Worm (Caenorhabditis elegans) whole organism, L2 larva: ENCODE results near the gene C25H3.11.

Experiments
- C34F6.9 ChIP-seq: fragments of 150-350 bp; optimal IDR thresholded peaks from 2 replicates; lab custom pipeline; 2014; ENCODE audit warnings: missing biosample characterization, missing genetic modification characterization
- R02D3.7 ChIP-seq: fragments of 150-350 bp; optimal IDR thresholded peaks from 2 replicates; lab custom pipeline; 2014; ENCODE audit warnings: missing biosample characterization, missing genetic modification characterization
- Y55F3AM.14 ChIP-seq: fragments of 200-800 bp; sonication (Bioruptor generic); optimal IDR thresholded peaks from 2 replicates; lab custom pipeline; 2018; ENCODE audit warnings: mild to moderate bottlenecking, missing genetic modification characterization, missing compliant biosample characterization
- ZK546.5 ChIP-seq: sonication (generic microtip); optimal IDR thresholded peaks from 2 replicates; lab custom pipeline; 2017; ENCODE audit warnings: missing biosample characterization, missing genetic modification characterization
- alr-1 ChIP-seq: fragments of 150-350 bp; optimal IDR thresholded peaks from 2 replicates; lab custom pipeline; 2014; ENCODE audit warnings: missing biosample characterization, missing genetic modification characterization
- aly-2 ChIP-seq: fragments of 150-350 bp; optimal IDR thresholded peaks from 2 replicates; lab custom pipeline; 2014; ENCODE audit warnings: missing biosample characterization, missing genetic modification characterization
- ama-1 ChIP-seq: fragments of 150-350 bp; optimal IDR thresholded peaks from 2 replicates; lab custom pipeline; 2018; ENCODE audit warnings: inconsistent platforms
- blmp-1 ChIP-seq: sonication (generic microtip); optimal IDR thresholded peaks from 2 replicates; lab custom pipeline; 2017; ENCODE audit warnings: missing genetic modification characterization, mild to moderate bottlenecking, missing compliant biosample characterization, antibody characterized with exemption, moderate library complexity; ENCODE audit not compliant: insufficient read depth
- ceh-82 ChIP-seq: fragments of 150-350 bp; optimal IDR thresholded peaks from 2 replicates; lab custom pipeline; 2014; ENCODE audit warnings: missing biosample characterization, missing genetic modification characterization
- crh-2 ChIP-seq: sonication (generic microtip); optimal IDR thresholded peaks from 2 replicates; lab custom pipeline; 2017; ENCODE audit warnings: missing biosample characterization, missing genetic modification characterization
- dmd-4 ChIP-seq: sonication (generic microtip); optimal IDR thresholded peaks from 2 replicates; lab custom pipeline; 2017; ENCODE audit warnings: missing biosample characterization, missing genetic modification characterization
- elt-1 ChIP-seq: fragments of 150-350 bp; optimal IDR thresholded peaks from 2 replicates; lab custom pipeline; 2014; ENCODE audit warnings: missing biosample characterization, missing genetic modification characterization
- elt-3 ChIP-seq: sonication (generic microtip); optimal IDR thresholded peaks from 2 replicates; lab custom pipeline; 2017; ENCODE audit warnings: missing biosample characterization, missing genetic modification characterization
- fos-1 ChIP-seq: fragments of 150-350 bp; optimal IDR thresholded peaks from 2 replicates; lab custom pipeline; 2014; ENCODE audit warnings: missing biosample characterization, missing genetic modification characterization
- gmeb-1 ChIP-seq: fragments of 150-350 bp; optimal IDR thresholded peaks from 2 replicates; lab custom pipeline; 2014; ENCODE audit warnings: missing biosample characterization, missing genetic modification characterization
- lin-11 ChIP-seq: fragments of 150-350 bp; sonication (generic microtip); optimal IDR thresholded peaks from 2 replicates; lab custom pipeline; 2014; ENCODE audit warnings: missing biosample characterization, missing genetic modification characterization, inconsistent platforms, mixed read lengths
- lin-13 ChIP-seq: fragments of 150-350 bp; optimal IDR thresholded peaks from 2 replicates; lab custom pipeline; 2014; ENCODE audit warnings: missing biosample characterization, missing genetic modification reagents, missing genetic modification characterization
- lin-39 ChIP-seq: fragments of 150-350 bp; optimal IDR thresholded peaks from 2 replicates; lab custom pipeline; 2014; ENCODE audit warnings: missing biosample characterization, missing genetic modification reagents, missing genetic modification characterization
- lsy-2 ChIP-seq, 2 experiments: fragments of 150-350 bp in 1 of 2; sonication (generic microtip) in 1 of 2; optimal IDR thresholded peaks; 2 replicates each; lab custom pipeline; 2014 to 2017; ENCODE audit warnings: missing biosample characterization in 2 of 2, missing genetic modification characterization in 2 of 2
- mbf-1 ChIP-seq: sonication (generic microtip); optimal IDR thresholded peaks from 2 replicates; lab custom pipeline; 2017; ENCODE audit warnings: missing biosample characterization, missing genetic modification characterization
- mdl-1 ChIP-seq, 2 experiments: fragments of 150-350 bp in 1 of 2; sonication (generic microtip) in 1 of 2; optimal IDR thresholded peaks; 2 replicates each; lab custom pipeline; 2017; ENCODE audit warnings: missing biosample characterization in 2 of 2, missing genetic modification characterization in 2 of 2
- nhr-10 ChIP-seq: sonication (generic microtip); optimal IDR thresholded peaks from 2 replicates; lab custom pipeline; 2017; ENCODE audit warnings: missing biosample characterization, missing genetic modification characterization
- nhr-129 ChIP-seq: fragments of 150-350 bp; optimal IDR thresholded peaks from 2 replicates; lab custom pipeline; 2014; ENCODE audit warnings: missing biosample characterization, missing genetic modification characterization
- nhr-21 ChIP-seq: fragments of 150-350 bp; optimal IDR thresholded peaks from 2 replicates; lab custom pipeline; 2014; ENCODE audit warnings: missing biosample characterization, missing genetic modification characterization
- nhr-23 ChIP-seq: fragments of 150-350 bp; optimal IDR thresholded peaks from 2 replicates; lab custom pipeline; 2014; ENCODE audit warnings: missing biosample characterization, missing genetic modification reagents, missing genetic modification characterization
- nhr-237 ChIP-seq: fragments of 150-350 bp; optimal IDR thresholded peaks from 2 replicates; lab custom pipeline; 2014; ENCODE audit warnings: missing biosample characterization, missing genetic modification characterization
- nhr-25 ChIP-seq: fragments of 150-350 bp; sonication (generic microtip); optimal IDR thresholded peaks from 3 replicates; lab custom pipeline; 2014; ENCODE audit warnings: missing biosample characterization, missing genetic modification characterization
- nhr-6 ChIP-seq: fragments of 150-350 bp; optimal IDR thresholded peaks from 2 replicates; lab custom pipeline; 2014; ENCODE audit warnings: missing biosample characterization, missing genetic modification characterization
- nhr-77 ChIP-seq: fragments of 150-350 bp; optimal IDR thresholded peaks from 2 replicates; lab custom pipeline; 2014; ENCODE audit warnings: missing biosample characterization, missing genetic modification characterization
- peb-1 ChIP-seq: fragments of 150-350 bp; optimal IDR thresholded peaks from 2 replicates; lab custom pipeline; 2014; ENCODE audit warnings: missing biosample characterization, missing genetic modification characterization
- sma-9 ChIP-seq, 2 experiments: fragments of 150-350 bp in 1 of 2; sonication (generic microtip) in 1 of 2; optimal IDR thresholded peaks; 2 replicates each; lab custom pipeline; 2014 to 2016; ENCODE audit warnings: missing genetic modification characterization in 2 of 2, mild to moderate bottlenecking in 1 of 2, missing biosample characterization in 1 of 2, missing compliant biosample characterization in 1 of 2, missing genetic modification reagents in 1 of 2, moderate library complexity in 1 of 2
- snpc-4 ChIP-seq: fragments of 150-350 bp; optimal IDR thresholded peaks from 2 replicates; lab custom pipeline; 2014; ENCODE audit warnings: missing biosample characterization, missing genetic modification characterization
- unc-39 ChIP-seq: fragments of 150-350 bp; optimal IDR thresholded peaks from 2 replicates; lab custom pipeline; 2014; ENCODE audit warnings: missing biosample characterization, missing genetic modification characterization
- unc-55 ChIP-seq: fragments of 150-350 bp; sonication (generic microtip); optimal IDR thresholded peaks from 3 replicates; lab custom pipeline; 2014; ENCODE audit warnings: missing biosample characterization, missing genetic modification reagents, missing genetic modification characterization
- unc-62 ChIP-seq: fragments of 150-350 bp; optimal IDR thresholded peaks from 2 replicates; lab custom pipeline; 2014; ENCODE audit warnings: missing biosample characterization, missing genetic modification reagents, missing genetic modification characterization
- zag-1 ChIP-seq: fragments of 150-350 bp; optimal IDR thresholded peaks from 2 replicates; lab custom pipeline; 2014; ENCODE audit warnings: missing biosample characterization, missing genetic modification characterization
- ztf-1 ChIP-seq: fragments of 200-800 bp; sonication (Bioruptor generic); conservative IDR thresholded peaks from 2 replicates; pipeline ENCODE4 v1.3.6; 2022; ENCODE audit warnings: missing genetic modification characterization, missing compliant biosample characterization
- ztf-11 ChIP-seq: sonication (generic microtip); optimal IDR thresholded peaks from 2 replicates; lab custom pipeline; 2017; ENCODE audit warnings: missing biosample characterization, missing genetic modification characterization

Gene C25H3.11

ce11 chrII:5660155-5660554, 28.7 kb downstream of the C25H3.11 start:
- TF ChIP-seq mdl-1 (tag; optimal IDR thresholded peaks at IDR 0.05; lab: Kevin White, UChicago) (no peak), blmp-1 (tag; lab: Kevin White, UChicago) (no peak), lin-39 (tag; lab: Kevin White, UChicago) (no peak), nhr-6 (no peak), C34F6.9 (tag; lab: Kevin White, UChicago) (no peak), lsy-2 (tag; optimal IDR thresholded peaks at IDR 0.05; lab: Kevin White, UChicago) (no peak), ZK546.5 (tag; lab: Kevin White, UChicago) (no peak), ztf-1 (GFP tag; lab: Robert Waterston, UW) (no peak), nhr-23 (tag; lab: Kevin White, UChicago) (no peak), elt-3 (no peak), aly-2 (tag; lab: Kevin White, UChicago) (no peak), ceh-82 (tag; lab: Kevin White, UChicago) (no peak), unc-55 (GFP tag; lab: Kevin White, UChicago) (no peak), mbf-1 (tag; lab: Kevin White, UChicago) (no peak), gmeb-1 (tag; lab: Kevin White, UChicago) (no peak), nhr-25 (no peak), dmd-4 (no peak), fos-1 (tag; lab: Kevin White, UChicago) (no peak), ama-1 (no peak), alr-1 (tag; lab: Kevin White, UChicago) (no peak)

ce11 chrII:5659675-5660074, 29.2 kb downstream of the C25H3.11 start, which contains the start of gene fut-3:
Gene fut-3, minus strand, starts transcription at chrII:5659775.
- no peak for TF ChIP-seq zag-1 (tag; lab: Kevin White, UChicago)
- TF ChIP-seq elt-3: no peak
- TF ChIP-seq lin-13 (GFP tag; lab: Kevin White, UChicago): no peak
- TF ChIP-seq blmp-1 (tag; lab: Kevin White, UChicago): no peak
- no peak for TF ChIP-seq nhr-237
- no peak for TF ChIP-seq nhr-21 (tag; lab: Kevin White, UChicago)
- TF ChIP-seq snpc-4 (tag; lab: Kevin White, UChicago): no peak
- no peak for TF ChIP-seq unc-55 (GFP tag; lab: Kevin White, UChicago)

DNA sequence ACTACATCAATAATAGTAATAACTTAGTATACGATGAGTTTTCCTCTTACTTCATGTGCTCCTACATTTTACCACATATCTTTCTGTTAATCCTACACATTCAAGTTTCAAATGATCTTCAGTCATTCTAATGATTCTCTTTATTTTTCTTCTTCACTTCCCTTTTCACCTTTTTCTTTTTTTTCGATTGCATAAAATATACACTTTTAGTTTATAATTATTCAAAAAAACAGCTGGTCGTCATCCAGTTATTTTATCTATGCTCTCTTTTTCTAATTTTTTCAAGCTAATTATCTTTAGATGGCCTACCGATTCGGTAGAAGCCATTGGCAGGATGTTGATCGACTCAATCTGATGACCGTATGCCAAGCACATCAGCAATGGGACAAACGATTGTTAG, 34.6 kb downstream of the C25H3.11 start, which contains the start of gene F59E12.1:
F59E12.1 (plus strand) TSS at position 301 of the 400 bp plus-strand sequence.
- no peak for TF ChIP-seq nhr-23 (tag; lab: Kevin White, UChicago)
- no peak for TF ChIP-seq ztf-11

- TF ChIP-seq nhr-10 (tag; lab: Kevin White, UChicago) (no peak), unc-62 (GFP tag; lab: Kevin White, UChicago) (no peak), elt-1 (tag; lab: Kevin White, UChicago) (no peak), R02D3.7 (tag; lab: Kevin White, UChicago) (no peak), nhr-25 (no peak), nhr-77 (tag; lab: Kevin White, UChicago) (no peak), peb-1 (tag; lab: Kevin White, UChicago) (no peak), lin-11 (tag; lab: Kevin White, UChicago) (no peak), nhr-237 (no peak), crh-2 (no peak), ztf-11 (no peak), nhr-23 (tag; lab: Kevin White, UChicago) (no peak), Y55F3AM.14 (GFP tag; lab: Kevin White, UChicago) (no peak), ceh-82 (tag; lab: Kevin White, UChicago) (no peak), nhr-129 (tag; lab: Kevin White, UChicago) (no peak), sma-9 (GFP tag; optimal IDR thresholded peaks at IDR 0.05; lab: Kevin White, UChicago) (no peak), sma-9 (tag; optimal IDR thresholded peaks at IDR 0.05; lab: Kevin White, UChicago) (no peak), snpc-4 (tag; lab: Kevin White, UChicago) (no peak), alr-1 (tag; lab: Kevin White, UChicago) (no peak), unc-39 (tag; lab: Kevin White, UChicago) (no peak)
Measured at ce11 chrII:5652334-5652733, 36.5 kb downstream of the C25H3.11 start, which contains the start of gene bli-2. Gene bli-2, minus strand, starts transcription at chrII:5652434.
